Worm (Caenorhabditis elegans): ENCODE data around the gene C56A3.4.

DNA sequence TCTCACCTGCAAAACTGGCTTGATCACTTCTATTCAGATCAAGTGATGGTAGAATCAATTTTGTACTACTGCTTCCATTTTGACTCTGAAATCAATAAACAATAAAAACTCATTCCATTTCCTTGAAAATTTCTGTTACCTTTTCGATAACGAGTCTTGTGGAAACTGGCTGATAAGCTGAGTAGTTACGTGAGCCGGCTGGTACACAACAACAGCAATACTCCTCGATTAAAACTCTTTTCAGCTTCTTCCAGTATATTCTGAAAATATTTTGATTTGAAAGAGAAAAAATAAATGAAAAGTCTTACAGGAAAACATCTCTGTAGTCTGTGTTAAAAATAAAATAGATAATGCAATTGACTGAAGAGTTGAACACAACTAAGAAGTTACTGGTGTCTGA, 19.1 kb downstream of the C56A3.4 start:
- TF ChIP-seq him-1 (tag; optimal IDR thresholded peaks at IDR 0.05) = no peak
- no peak for TF ChIP-seq dao-5 (tag; optimal IDR thresholded peaks at IDR 0.05)
- TF ChIP-seq W03F9.2 (tag; optimal IDR thresholded peaks at IDR 0.05) = no peak

Measured in whole organism, L4/young adult.